Worm (Caenorhabditis elegans): ENCODE measurements around the gene kat-1.

- TF ChIP-seq nhr-12 (tag; optimal IDR thresholded peaks at IDR 0.05) (no peak), nhr-90 (tag; optimal IDR thresholded peaks at IDR 0.05; ENCODE audit: poor library complexity) (peak; percentile 23), lin-39 (tag; optimal IDR thresholded peaks at IDR 0.05) (no peak), irx-1 (tag; optimal IDR thresholded peaks at IDR 0.05) (no peak), ceh-8 (GFP tag; optimal IDR thresholded peaks at IDR 0.05) (no peak)
These were observed 23.4 kb upstream of the kat-1 start, which contains the start of the genes tcer-1 and ZK1127.5 for ce11 chrII:7050021-7050722.

All from whole organism, L1 larva.